Fruit fly (Drosophila melanogaster) whole organism, prepupa: Measurements from ENCODE around the gene CG33331.

ENCODE experiments used
- Blimp-1 ChIP-seq: fragments of 200-800 bp; sonication (Bioruptor generic); optimal IDR thresholded peaks from 3 replicates; lab custom pipeline; 2017; ENCODE audit warnings: missing biosample characterization, missing genetic modification characterization, mild to moderate bottlenecking, moderate library complexity, missing genetic modification reagents
- CG10631 ChIP-seq: fragments of 200-800 bp; sonication (Bioruptor generic); optimal IDR thresholded peaks from 2 replicates; lab custom pipeline; 2016; ENCODE audit warnings: missing biosample characterization, missing genetic modification characterization
- CG11294 ChIP-seq: fragments of 200-800 bp; sonication (Bioruptor generic); IDR thresholded peaks from 2 replicates; pipeline ENCODE4 v1.3.6; 2022; ENCODE audit warnings: missing biosample characterization, missing genetic modification characterization
- CG11762 ChIP-seq: fragments of 200-800 bp; sonication (Bioruptor generic); optimal IDR thresholded peaks from 3 replicates; lab custom pipeline; 2016; ENCODE audit warnings: missing biosample characterization, missing genetic modification characterization; ENCODE audit not compliant: insufficient read depth
- CG11902 ChIP-seq: fragments of 200-800 bp; sonication (Bioruptor generic); optimal IDR thresholded peaks from 3 replicates; lab custom pipeline; 2016; ENCODE audit warnings: missing biosample characterization, missing genetic modification characterization
- CG1621 ChIP-seq: fragments of 200-800 bp; sonication (Bioruptor generic); optimal IDR thresholded peaks from 3 replicates; lab custom pipeline; 2018; ENCODE audit warnings: missing biosample characterization, mild to moderate bottlenecking, missing genetic modification characterization
- CG32006 ChIP-seq: fragments of 200-800 bp; sonication (Bioruptor generic); optimal IDR thresholded peaks from 3 replicates; lab custom pipeline; 2017; ENCODE audit warnings: missing biosample characterization, mild to moderate bottlenecking, missing genetic modification characterization
- CG4318 ChIP-seq: fragments of 200-800 bp; sonication (Bioruptor generic); optimal IDR thresholded peaks from 3 replicates; lab custom pipeline; 2017; ENCODE audit warnings: missing biosample characterization, mild to moderate bottlenecking, missing genetic modification characterization
- CG6276 ChIP-seq: fragments of 200-800 bp; sonication (Bioruptor generic); optimal IDR thresholded peaks from 2 replicates; lab custom pipeline; 2017; ENCODE audit warnings: missing biosample characterization, mild to moderate bottlenecking, missing genetic modification characterization
- CG6792 ChIP-seq: fragments of 200-800 bp; sonication (Bioruptor generic); optimal IDR thresholded peaks from 3 replicates; lab custom pipeline; 2016; ENCODE audit warnings: missing biosample characterization, missing genetic modification characterization
- CG6808 ChIP-seq: fragments of 200-800 bp; sonication (Bioruptor generic); optimal IDR thresholded peaks from 3 replicates; lab custom pipeline; 2017; ENCODE audit warnings: missing biosample characterization, missing genetic modification characterization, mild to moderate bottlenecking, moderate library complexity, missing genetic modification reagents
- CG6854 ChIP-seq: fragments of 200-800 bp; sonication (Bioruptor generic); optimal IDR thresholded peaks from 2 replicates; lab custom pipeline; 2017; ENCODE audit warnings: missing biosample characterization, mild to moderate bottlenecking, missing genetic modification characterization
- CG7368 ChIP-seq: fragments of 200-800 bp; sonication (Bioruptor generic); optimal IDR thresholded peaks from 3 replicates; lab custom pipeline; 2016; ENCODE audit warnings: missing biosample characterization, missing genetic modification characterization
- CG8319 ChIP-seq: fragments of 200-800 bp; sonication (Bioruptor generic); optimal IDR thresholded peaks from 3 replicates; lab custom pipeline; 2016; ENCODE audit warnings: missing biosample characterization, missing genetic modification characterization
- CG8632 ChIP-seq: fragments of 200-800 bp; sonication (Bioruptor generic); optimal IDR thresholded peaks from 3 replicates; lab custom pipeline; 2016; ENCODE audit warnings: missing biosample characterization, missing genetic modification characterization
- CG9139 ChIP-seq: fragments of 200-800 bp; sonication (Bioruptor generic); optimal IDR thresholded peaks from 3 replicates; lab custom pipeline; 2017; ENCODE audit warnings: missing biosample characterization, mild to moderate bottlenecking, missing genetic modification characterization
- Eip75B ChIP-seq: fragments of 200-800 bp; sonication (Bioruptor generic); optimal IDR thresholded peaks from 3 replicates; lab custom pipeline; 2016; ENCODE audit warnings: missing biosample characterization, missing genetic modification characterization
- Eip78C ChIP-seq: fragments of 200-800 bp; sonication (Bioruptor generic); peaks from one replicate; lab custom pipeline; 2016; ENCODE audit warnings: missing biosample characterization, missing genetic modification characterization
- Eip93F ChIP-seq: fragments of 200-800 bp; sonication (Bioruptor generic); optimal IDR thresholded peaks from 2 replicates; lab custom pipeline; 2016; ENCODE audit warnings: missing biosample characterization, mild to moderate bottlenecking, missing genetic modification characterization
- Ets21C ChIP-seq: fragments of 200-800 bp; sonication (Bioruptor generic); optimal IDR thresholded peaks from 3 replicates; lab custom pipeline; 2016; ENCODE audit warnings: missing biosample characterization, missing genetic modification characterization
- Ets96B ChIP-seq: fragments of 200-800 bp; optimal IDR thresholded peaks from 2 replicates; lab custom pipeline; 2019; ENCODE audit warnings: missing biosample characterization, mild to moderate bottlenecking, missing genetic modification characterization, moderate library complexity
- Gug ChIP-seq: fragments of 200-800 bp; sonication (Bioruptor generic); IDR thresholded peaks from 2 replicates; pipeline ENCODE4 v1.3.6; 2022; ENCODE audit warnings: missing biosample characterization, missing genetic modification characterization
- Hr38 ChIP-seq: sonication (Bioruptor generic); optimal IDR thresholded peaks from 2 replicates; lab custom pipeline; 2016; ENCODE audit warnings: missing biosample characterization, missing genetic modification characterization
- Hr39 ChIP-seq: fragments of 200-800 bp; sonication (Bioruptor generic); optimal IDR thresholded peaks from 2 replicates; lab custom pipeline; 2016; ENCODE audit warnings: missing biosample characterization, missing genetic modification characterization
- Hr4 ChIP-seq: fragments of 200-800 bp; sonication (Bioruptor generic); optimal IDR thresholded peaks from 3 replicates; lab custom pipeline; 2016; ENCODE audit warnings: missing biosample characterization, missing genetic modification characterization
- Lpt ChIP-seq: fragments of 200-800 bp; sonication (Bioruptor generic); optimal IDR thresholded peaks from 3 replicates; lab custom pipeline; 2016; ENCODE audit warnings: missing biosample characterization, missing genetic modification characterization
- Met ChIP-seq: fragments of 200-800 bp; sonication (Bioruptor generic); optimal IDR thresholded peaks from 3 replicates; lab custom pipeline; 2016; ENCODE audit warnings: missing biosample characterization, missing genetic modification characterization
- Sox102F ChIP-seq: fragments of 200-800 bp; sonication (Bioruptor generic); optimal IDR thresholded peaks from 2 replicates; lab custom pipeline; 2016; ENCODE audit warnings: missing biosample characterization, mild to moderate bottlenecking, missing genetic modification characterization
- Sox15 ChIP-seq: fragments of 200-800 bp; sonication (Bioruptor generic); optimal IDR thresholded peaks from 3 replicates; lab custom pipeline; 2016; ENCODE audit warnings: missing biosample characterization, missing genetic modification characterization
- cyc ChIP-seq: fragments of 200-800 bp; sonication (Bioruptor generic); optimal IDR thresholded peaks from 3 replicates; lab custom pipeline; 2016; ENCODE audit warnings: missing biosample characterization, missing genetic modification characterization
- dac ChIP-seq: fragments of 200-800 bp; sonication (Bioruptor generic); optimal IDR thresholded peaks from 2 replicates; lab custom pipeline; 2017; ENCODE audit warnings: missing biosample characterization, mild to moderate bottlenecking, missing genetic modification characterization
- dsx ChIP-seq: fragments of 200-800 bp; optimal IDR thresholded peaks from 3 replicates; lab custom pipeline; 2019; ENCODE audit warnings: missing biosample characterization, mild to moderate bottlenecking, missing genetic modification characterization, moderate library complexity; ENCODE audit not compliant: poor library complexity, severe bottlenecking
- eg ChIP-seq: fragments of 200-800 bp; sonication (Bioruptor generic); IDR thresholded peaks from 3 replicates; pipeline ENCODE4 v1.3.6; 2022; ENCODE audit warnings: missing biosample characterization, missing genetic modification characterization
- fd59A ChIP-seq: fragments of 200-800 bp; sonication (Bioruptor generic); optimal IDR thresholded peaks from 2 replicates; lab custom pipeline; 2017; ENCODE audit warnings: missing biosample characterization, mild to moderate bottlenecking, missing genetic modification characterization, missing genetic modification reagents
- fd85E ChIP-seq: fragments of 200-800 bp; sonication (Bioruptor generic); optimal IDR thresholded peaks from 3 replicates; lab custom pipeline; 2016; ENCODE audit warnings: missing biosample characterization, missing genetic modification characterization
- fkh ChIP-seq: fragments of 200-800 bp; sonication (Bioruptor generic); optimal IDR thresholded peaks from 3 replicates; lab custom pipeline; 2017; ENCODE audit warnings: missing biosample characterization, mild to moderate bottlenecking, missing genetic modification characterization, moderate library complexity
- lz ChIP-seq: fragments of 200-800 bp; sonication (Bioruptor generic); optimal IDR thresholded peaks from 3 replicates; lab custom pipeline; 2016; ENCODE audit warnings: missing biosample characterization, missing genetic modification characterization
- net ChIP-seq: fragments of 200-800 bp; sonication (Bioruptor generic); optimal IDR thresholded peaks from 3 replicates; lab custom pipeline; 2016; ENCODE audit warnings: missing biosample characterization, missing genetic modification characterization
- pdm3 ChIP-seq: fragments of 200-800 bp; sonication (Bioruptor generic); optimal IDR thresholded peaks from 3 replicates; lab custom pipeline; 2016; ENCODE audit warnings: missing biosample characterization, missing genetic modification characterization
- salr ChIP-seq, 2 experiments: fragments of 200-800 bp; sonication (Bioruptor generic); optimal IDR thresholded peaks; 3 replicates each; lab custom pipeline; 2016 to 2018; ENCODE audit warnings: missing biosample characterization in 2 of 2, missing genetic modification characterization in 2 of 2, mild to moderate bottlenecking in 1 of 2
- spab ChIP-seq: fragments of 200-800 bp; sonication (Bioruptor generic); optimal IDR thresholded peaks from 2 replicates; lab custom pipeline; 2017; ENCODE audit warnings: missing biosample characterization, mild to moderate bottlenecking, missing genetic modification characterization, missing genetic modification reagents
- ss ChIP-seq, 2 experiments: fragments of 200-800 bp; sonication (Bioruptor generic); optimal IDR thresholded peaks; 2 replicates in 1 of 2; 3 replicates in 1 of 2; lab custom pipeline; 2017 to 2018; ENCODE audit warnings: mild to moderate bottlenecking in 2 of 2, missing biosample characterization in 2 of 2, missing genetic modification characterization in 2 of 2, moderate library complexity in 1 of 2
- svp ChIP-seq: fragments of 200-800 bp; sonication (Bioruptor generic); peaks from one replicate; lab custom pipeline; 2016; ENCODE audit warnings: missing biosample characterization, missing genetic modification characterization
- topi ChIP-seq: fragments of 200-800 bp; sonication (Bioruptor generic); optimal IDR thresholded peaks from 3 replicates; lab custom pipeline; 2016; ENCODE audit warnings: missing biosample characterization, missing genetic modification characterization
- vri ChIP-seq: fragments of 200-800 bp; sonication (Bioruptor generic); optimal IDR thresholded peaks from 3 replicates; lab custom pipeline; 2016; ENCODE audit warnings: missing biosample characterization, mild to moderate bottlenecking, missing genetic modification characterization

CG33331 gene

DNA sequence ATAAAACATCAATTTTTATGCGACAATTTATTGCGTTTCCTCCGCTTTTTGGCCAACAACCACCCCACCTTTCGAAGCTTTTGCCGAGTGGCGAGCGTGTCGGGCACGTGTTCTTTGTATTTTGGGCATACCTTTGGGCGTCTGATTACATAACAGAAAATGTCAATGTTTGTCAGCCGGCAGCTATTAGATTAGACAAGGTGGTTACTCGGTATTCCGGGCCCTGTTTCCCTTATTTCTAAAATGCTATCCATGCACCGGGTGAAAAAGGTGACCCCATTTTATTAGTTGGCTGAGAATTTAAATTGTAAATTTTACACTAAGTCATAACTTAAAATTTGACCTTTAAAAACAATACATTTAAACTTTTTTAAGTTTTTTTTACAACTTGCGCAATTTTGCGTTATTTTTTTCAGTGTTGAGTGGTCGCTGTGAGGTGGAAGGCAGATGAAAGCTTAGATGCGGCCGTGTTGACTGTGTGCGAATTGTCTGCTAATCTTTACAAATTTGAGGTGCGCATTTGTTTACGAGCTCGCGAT is 26.3 kb downstream of the CG33331 start:
- TF ChIP-seq CG6276 (GFP tag; lab: Kevin White, UChicago) (no peak), Eip78C (GFP tag; lab: Kevin White, UChicago) (no peak), CG11762 (GFP tag; lab: Kevin White, UChicago) (no peak), Sox15 (GFP tag; lab: Kevin White, UChicago) (no peak), fd85E (no peak), CG10631 (GFP tag; lab: Kevin White, UChicago) (no peak), Sox102F (GFP tag; lab: Kevin White, UChicago) (no peak), fkh (GFP tag; lab: Kevin White, UChicago) (no peak), Eip93F (GFP tag; lab: Kevin White, UChicago) (no peak), CG6808 (GFP tag; lab: Kevin White, UChicago) (no peak), CG8632 (no peak), pdm3 (no peak)
- TF ChIP-seq, all 60 proteins: peak for 0

DNA sequence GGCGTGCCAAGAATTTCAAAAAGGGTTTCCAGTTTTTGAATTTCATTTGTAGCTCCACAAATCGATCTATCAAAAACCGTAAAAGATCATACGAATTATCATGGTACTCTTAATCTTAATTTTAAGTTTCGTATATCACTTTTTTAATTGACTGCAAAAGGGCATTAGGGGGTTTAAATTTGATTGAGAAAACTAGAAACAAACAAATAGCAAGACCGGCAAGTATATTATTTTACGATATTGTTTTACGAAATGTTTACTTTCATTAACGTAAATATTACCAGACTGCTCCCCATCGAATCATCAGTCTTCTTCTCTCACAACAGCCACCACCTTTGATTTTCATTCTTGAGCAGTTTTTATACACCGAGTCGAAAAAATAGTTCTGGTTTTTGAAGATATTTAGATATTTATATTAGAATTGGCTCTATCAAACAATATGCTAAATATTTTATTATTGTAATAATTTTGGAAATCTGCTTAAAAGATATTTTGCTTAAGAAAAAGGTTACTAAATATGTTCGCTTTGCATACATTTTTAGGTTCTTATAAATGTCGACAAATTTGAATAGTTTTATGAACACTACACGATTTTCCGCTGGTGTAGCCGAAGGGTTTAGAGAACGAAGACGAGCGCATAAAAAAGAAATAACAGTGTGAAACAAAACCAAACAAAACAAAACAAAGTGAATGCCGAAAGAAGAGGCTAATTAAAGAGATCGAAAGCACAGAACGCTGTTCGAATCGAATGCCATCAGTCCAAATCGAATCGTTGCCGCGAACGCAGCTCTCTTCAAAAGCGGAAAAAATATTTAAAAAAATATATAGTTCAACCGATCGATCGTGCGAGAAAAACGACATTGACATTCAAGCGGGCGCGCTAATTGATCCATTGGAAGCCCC is 31.9 kb downstream of the CG33331 start, which contains the start of gene Sdr:
Gene Sdr (plus strand): TSS at position 702 of the 903 bp plus-strand sequence.
- TF ChIP-seq CG6808 (GFP tag; lab: Kevin White, UChicago) (peak; percentile 66), Lpt (GFP tag; lab: Kevin White, UChicago) (no peak), fkh (GFP tag; lab: Kevin White, UChicago) (no peak), Hr39 (GFP tag; lab: Kevin White, UChicago) (peak; percentile 29), dac (GFP tag; lab: Kevin White, UChicago) (no peak), cyc (peak; percentile 79), CG6792 (GFP tag; lab: Kevin White, UChicago) (no peak), CG11762 (GFP tag; lab: Kevin White, UChicago) (peak; percentile 44), vri (GFP tag; lab: Kevin White, UChicago) (peak; percentile 35), CG9139 (GFP tag; lab: Kevin White, UChicago) (no peak), CG10631 (GFP tag; lab: Kevin White, UChicago) (peak; percentile 25), CG32006 (peak; percentile 13), CG11294 (GFP tag; lab: Robert Waterston, UW) (no peak), ss (GFP tag; optimal IDR thresholded peaks at IDR 0.05; lab: Kevin White, UChicago) (peak; percentile 30 to 54), Gug (GFP tag; lab: Robert Waterston, UW) (no peak), svp (GFP tag; lab: Kevin White, UChicago) (peak; percentile 92), CG8319 (no peak), lz (peak; percentile 48), eg (GFP tag; lab: Robert Waterston, UW) (peak; percentile 61; the same call in 2 of the 3 replicates), Eip75B (GFP tag; lab: Kevin White, UChicago) (peak; percentile 56), Sox15 (GFP tag; lab: Kevin White, UChicago) (no peak), Hr4 (GFP tag; lab: Kevin White, UChicago) (peak; percentile 16), CG11902 (GFP tag; lab: Kevin White, UChicago) (peak; percentile 58), fd59A (GFP tag; lab: Kevin White, UChicago) (peak; percentile 30), CG4318 (GFP tag; lab: Kevin White, UChicago) (no peak), fd85E (no peak), Met (GFP tag; lab: Kevin White, UChicago) (peak; percentile 68), Ets96B (tag; lab: Kevin White, UChicago) (peak; percentile 55), Sox102F (GFP tag; lab: Kevin White, UChicago) (peak; percentile 29), CG6854 (no peak), CG1621 (tag; lab: Kevin White, UChicago) (no peak), Blimp-1 (GFP tag; lab: Kevin White, UChicago) (peak; percentile 50), Ets21C (GFP tag; lab: Kevin White, UChicago) (peak; percentile 15), Eip78C (GFP tag; lab: Kevin White, UChicago) (peak; percentile 90), CG7368 (GFP tag; lab: Kevin White, UChicago) (no peak), spab (GFP tag; lab: Kevin White, UChicago) (peak; percentile 11), CG6276 (GFP tag; lab: Kevin White, UChicago) (no peak), topi (GFP tag; lab: Kevin White, UChicago) (peak; percentile 73), net (GFP tag; lab: Kevin White, UChicago) (peak; percentile 12), dsx (peak; percentile 50), salr (GFP tag; optimal IDR thresholded peaks at IDR 0.05; lab: Kevin White, UChicago) (peak in 1 of 2 experiments; percentile 32), Hr38 (GFP tag; lab: Kevin White, UChicago) (no peak)
